Worm (Caenorhabditis elegans) whole organism, late embryonic: Measurements from ENCODE around the gene dars-2.

ENCODE experiments used
- C38D4.7 ChIP-seq: fragments of 200-800 bp; sonication (Bioruptor generic); optimal IDR thresholded peaks from 2 replicates; lab custom pipeline; 2018; ENCODE audit warnings: mild to moderate bottlenecking, missing genetic modification characterization, moderate library complexity, missing compliant biosample characterization
- F13H6.1 ChIP-seq: sonication (generic microtip); optimal IDR thresholded peaks from 2 replicates; lab custom pipeline; 2016; ENCODE audit warnings: missing genetic modification characterization, missing compliant biosample characterization
- K02D7.2 ChIP-seq: sonication (generic microtip); optimal IDR thresholded peaks from 2 replicates; lab custom pipeline; 2017; ENCODE audit warnings: mild to moderate bottlenecking, missing genetic modification characterization, missing compliant biosample characterization
- T23F11.4 ChIP-seq: fragments of 200-800 bp; sonication (Bioruptor generic); optimal IDR thresholded peaks from 2 replicates; lab custom pipeline; 2018; ENCODE audit warnings: mild to moderate bottlenecking, missing genetic modification characterization, missing compliant biosample characterization
- ama-1 ChIP-seq: fragments of 150-350 bp; optimal IDR thresholded peaks from 2 replicates; lab custom pipeline; 2014
- ceh-2 ChIP-seq: sonication (generic microtip); optimal IDR thresholded peaks from 2 replicates; lab custom pipeline; 2016; ENCODE audit warnings: missing genotype, missing genetic modification characterization, missing compliant biosample characterization
- ceh-31 ChIP-seq: sonication (generic microtip); optimal IDR thresholded peaks from 2 replicates; lab custom pipeline; 2016; ENCODE audit warnings: missing genetic modification characterization, missing compliant biosample characterization
- ceh-34 ChIP-seq: sonication (generic microtip); optimal IDR thresholded peaks from 2 replicates; lab custom pipeline; 2016; ENCODE audit warnings: mild to moderate bottlenecking, missing genetic modification characterization, missing compliant biosample characterization
- ceh-45 ChIP-seq: fragments of 200-800 bp; sonication (Bioruptor generic); IDR thresholded peaks from 2 replicates; pipeline ENCODE4 v1.3.6; 2022; ENCODE audit warnings: missing genetic modification reagents, missing genetic modification characterization, missing compliant biosample characterization
- ets-4 ChIP-seq: sonication (generic microtip); optimal IDR thresholded peaks from 2 replicates; lab custom pipeline; 2016; ENCODE audit warnings: missing genetic modification characterization, missing compliant biosample characterization
- fkh-10 ChIP-seq: fragments of 150-350 bp; optimal IDR thresholded peaks from 2 replicates; lab custom pipeline; 2014; ENCODE audit warnings: missing biosample characterization, missing genetic modification reagents, missing genetic modification characterization
- gmeb-2 ChIP-seq: sonication (generic microtip); optimal IDR thresholded peaks from 2 replicates; lab custom pipeline; 2016; ENCODE audit warnings: missing genetic modification characterization, inconsistent platforms, missing compliant biosample characterization
- hlh-15 ChIP-seq: sonication (generic microtip); optimal IDR thresholded peaks from 2 replicates; lab custom pipeline; 2016; ENCODE audit warnings: missing genetic modification characterization, missing compliant biosample characterization
- hlh-6 ChIP-seq: sonication (generic microtip); optimal IDR thresholded peaks from 2 replicates; lab custom pipeline; 2016; ENCODE audit warnings: missing genotype, missing genetic modification characterization, missing compliant biosample characterization
- lim-6 ChIP-seq: sonication (generic microtip); optimal IDR thresholded peaks from 2 replicates; lab custom pipeline; 2016; ENCODE audit warnings: missing genetic modification characterization, missing compliant biosample characterization
- madf-2 ChIP-seq: sonication (generic microtip); optimal IDR thresholded peaks from 2 replicates; lab custom pipeline; 2017; ENCODE audit warnings: missing genetic modification characterization, missing compliant biosample characterization
- pag-3 ChIP-seq: sonication (generic microtip); optimal IDR thresholded peaks from 2 replicates; lab custom pipeline; 2016; ENCODE audit warnings: missing compliant biosample characterization, missing genetic modification characterization, borderline replicate concordance
- pqm-1 ChIP-seq: sonication (generic microtip); optimal IDR thresholded peaks from 2 replicates; lab custom pipeline; 2016; ENCODE audit warnings: missing genetic modification characterization, missing compliant biosample characterization
- tbx-7 ChIP-seq: sonication (generic microtip); optimal IDR thresholded peaks from 2 replicates; lab custom pipeline; 2016; ENCODE audit warnings: missing genotype, missing genetic modification characterization, missing compliant biosample characterization
- unc-3 ChIP-seq, 2 experiments: fragments of 200-800 bp in 1 of 2; sonication (Bioruptor generic) in 1 of 2; sonication (generic microtip) in 1 of 2; conservative IDR thresholded peaks in 1 of 2; optimal IDR thresholded peaks in 1 of 2; 2 replicates each; pipeline versions ENCODE4 v1.3.6 to Lab custom; 2016 to 2022; ENCODE audit warnings: missing compliant biosample characterization in 2 of 2, missing genetic modification characterization in 2 of 2, missing genetic modification reagents in 1 of 2
- unc-42 ChIP-seq: sonication (generic microtip); optimal IDR thresholded peaks from 2 replicates; lab custom pipeline; 2016; ENCODE audit warnings: missing genotype, missing genetic modification characterization, missing compliant biosample characterization

dars-2 gene

DNA sequence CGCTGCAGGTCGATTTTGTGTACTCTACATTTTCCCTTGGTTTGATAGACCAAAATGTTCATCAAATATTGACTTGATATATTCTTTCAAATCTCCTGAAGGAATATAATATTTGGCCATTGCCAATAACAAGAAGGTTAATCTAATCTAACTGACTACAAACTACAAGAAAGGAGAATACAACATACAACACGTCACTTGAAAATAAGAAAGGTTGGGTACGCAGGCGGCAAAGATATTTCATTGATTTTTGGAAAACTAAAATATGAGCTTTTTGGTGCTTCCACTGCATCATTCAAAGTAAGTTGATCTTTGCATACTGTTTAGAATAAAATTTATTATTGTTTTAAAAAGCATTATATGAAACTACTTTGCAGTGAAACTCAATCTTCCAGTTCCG lies 49.6 kb downstream of the dars-2 start, which contains the start of gene nhr-209:
TSS of gene nhr-209 (plus strand) at position 27 of the 400 bp plus-strand sequence.
- TF ChIP-seq pqm-1 (tag; lab: Kevin White, UChicago), result no peak
- TF ChIP-seq F13H6.1 (tag; lab: Kevin White, UChicago), result no peak
- TF ChIP-seq C38D4.7, result no peak
- no peak for TF ChIP-seq tbx-7
- no peak for TF ChIP-seq ceh-34 (tag; lab: Kevin White, UChicago)
- no peak for TF ChIP-seq hlh-6 (tag; lab: Kevin White, UChicago)
- TF ChIP-seq unc-42, result no peak
- no peak for TF ChIP-seq K02D7.2 (tag; lab: Kevin White, UChicago)
- no peak for TF ChIP-seq ama-1

DNA sequence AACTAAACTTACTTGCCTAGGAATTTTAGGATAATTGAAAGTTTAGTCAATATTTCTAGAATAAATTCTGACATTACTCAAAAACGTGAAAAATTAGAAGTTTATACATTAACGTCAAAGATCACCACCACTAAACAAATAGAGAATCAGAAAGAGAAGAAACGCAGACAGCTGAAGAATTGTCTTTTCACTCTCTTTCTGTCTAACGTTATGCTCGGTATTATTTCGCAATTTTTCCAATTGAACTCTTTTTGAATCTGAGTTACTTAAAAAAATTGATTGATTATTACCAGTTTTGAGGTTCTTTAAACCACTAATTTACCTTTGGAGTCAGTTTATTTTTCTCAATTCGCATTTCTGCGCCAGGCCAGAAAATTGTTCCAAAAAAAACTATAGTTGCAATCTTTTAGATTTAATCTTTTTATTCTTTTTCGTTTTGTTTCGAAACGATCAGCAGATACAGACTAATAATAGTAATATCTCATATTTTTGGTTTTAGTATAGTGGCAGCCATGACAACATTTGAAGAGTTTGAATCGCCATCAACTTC lies 52.3 kb downstream of the dars-2 start, which contains the start of gene nhr-154:
TSS of gene nhr-154 (plus strand) at position 500 of the 550 bp plus-strand sequence.
- no peak for TF ChIP-seq ets-4 (tag; lab: Kevin White, UChicago)
- no peak for TF ChIP-seq unc-3 (GFP tag; conservative IDR thresholded peaks at IDR 0.05; lab: Robert Waterston, UW)
- TF ChIP-seq unc-3 (tag; optimal IDR thresholded peaks at IDR 0.05; lab: Kevin White, UChicago), result no peak
- TF ChIP-seq madf-2 (tag; lab: Kevin White, UChicago), result no peak
- no peak for TF ChIP-seq lim-6 (tag; lab: Kevin White, UChicago)
- no peak for TF ChIP-seq pag-3 (tag; lab: Kevin White, UChicago)
- TF ChIP-seq hlh-15 (tag; lab: Kevin White, UChicago), result no peak
- no peak for TF ChIP-seq ceh-2 (tag; lab: Kevin White, UChicago)
- TF ChIP-seq T23F11.4, result no peak
- no peak for TF ChIP-seq fkh-10 (GFP tag; lab: Kevin White, UChicago)
- no peak for TF ChIP-seq gmeb-2 (tag; lab: Kevin White, UChicago)
- no peak for TF ChIP-seq ceh-45 (GFP tag; lab: Robert Waterston, UW)
- no peak for TF ChIP-seq ceh-31 (tag; lab: Kevin White, UChicago)
- no peak for TF ChIP-seq C38D4.7
